Fruit fly (Drosophila melanogaster) whole organism, pupa: Measurements from ENCODE around the gene Pcif1.
A peak's percentile ranks its signal among the peaks of the same experiment; 100 is the strongest.

ENCODE experiments used
- CG14655 ChIP-seq: fragments of 200-800 bp; sonication (Bioruptor generic); optimal IDR thresholded peaks from 3 replicates; lab custom pipeline; 2017; ENCODE audit warnings: mild to moderate bottlenecking, missing biosample characterization, missing genetic modification reagents, missing genetic modification characterization
- CG32121 ChIP-seq: fragments of 200-800 bp; sonication (Bioruptor generic); IDR thresholded peaks from 2 replicates; pipeline ENCODE4 v1.3.6; 2022; ENCODE audit warnings: missing biosample characterization, missing genetic modification characterization
- CG8159 ChIP-seq: fragments of 200-800 bp; sonication (Bioruptor generic); optimal IDR thresholded peaks from 3 replicates; lab custom pipeline; 2018; ENCODE audit warnings: missing biosample characterization, mild to moderate bottlenecking, missing genetic modification characterization, moderate library complexity
- D1 ChIP-seq: fragments of 200-800 bp; sonication (Bioruptor generic); optimal IDR thresholded peaks from 2 replicates; lab custom pipeline; 2018; ENCODE audit warnings: missing biosample characterization, mild to moderate bottlenecking, missing genetic modification characterization, moderate library complexity
- Ets98B ChIP-seq: fragments of 200-800 bp; sonication (Bioruptor generic); IDR thresholded peaks from 2 replicates; pipeline ENCODE4 v1.3.6; 2022; ENCODE audit warnings: missing biosample characterization, missing genetic modification characterization

dm6 chr3L:20784394-20784793 lies 1.6 kb downstream of the Pcif1 start:
- TF ChIP-seq CG8159 (tag; lab: Kevin White, UChicago) (no peak), D1 (no peak), Ets98B (GFP tag; lab: Robert Waterston, UW) (0 out of 2 replicates have a peak, but pooled peaks have one; percentile 8), CG32121 (GFP tag; lab: Robert Waterston, UW) (no peak), CG14655 (no peak)
